Fruit fly (Drosophila melanogaster) whole organism, prepupa: ENCODE data around the gene CG14566.

ENCODE experiments used
- Blimp-1 ChIP-seq: fragments of 200-800 bp; sonication (Bioruptor generic); optimal IDR thresholded peaks from 3 replicates; lab custom pipeline; 2017; ENCODE audit warnings: missing biosample characterization, missing genetic modification characterization, mild to moderate bottlenecking, moderate library complexity, missing genetic modification reagents
- CG10669 ChIP-seq: fragments of 200-800 bp; sonication (Bioruptor generic); optimal IDR thresholded peaks from 3 replicates; lab custom pipeline; 2018; ENCODE audit warnings: missing biosample characterization, mild to moderate bottlenecking, missing genetic modification characterization, moderate library complexity
- CG1621 ChIP-seq: fragments of 200-800 bp; sonication (Bioruptor generic); optimal IDR thresholded peaks from 3 replicates; lab custom pipeline; 2018; ENCODE audit warnings: missing biosample characterization, mild to moderate bottlenecking, missing genetic modification characterization
- CG3032 ChIP-seq: fragments of 200-800 bp; optimal IDR thresholded peaks from 2 replicates; lab custom pipeline; 2019; ENCODE audit warnings: missing biosample characterization, mild to moderate bottlenecking, missing genetic modification characterization, moderate library complexity
- CG31627 ChIP-seq: fragments of 200-800 bp; sonication (Bioruptor generic); optimal IDR thresholded peaks from 3 replicates; lab custom pipeline; 2016; ENCODE audit warnings: missing biosample characterization, missing genetic modification characterization
- CG3919 ChIP-seq: fragments of 200-800 bp; sonication (Bioruptor generic); optimal IDR thresholded peaks from 3 replicates; lab custom pipeline; 2016; ENCODE audit warnings: missing biosample characterization, missing genetic modification characterization
- CG4318 ChIP-seq: fragments of 200-800 bp; sonication (Bioruptor generic); optimal IDR thresholded peaks from 3 replicates; lab custom pipeline; 2017; ENCODE audit warnings: missing biosample characterization, mild to moderate bottlenecking, missing genetic modification characterization
- CG6276 ChIP-seq: fragments of 200-800 bp; sonication (Bioruptor generic); optimal IDR thresholded peaks from 2 replicates; lab custom pipeline; 2017; ENCODE audit warnings: missing biosample characterization, mild to moderate bottlenecking, missing genetic modification characterization
- CG7368 ChIP-seq: fragments of 200-800 bp; sonication (Bioruptor generic); optimal IDR thresholded peaks from 3 replicates; lab custom pipeline; 2016; ENCODE audit warnings: missing biosample characterization, missing genetic modification characterization
- CG8119 ChIP-seq: fragments of 200-800 bp; sonication (Bioruptor generic); IDR thresholded peaks from 3 replicates; pipeline ENCODE4 v1.3.6; 2022; ENCODE audit warnings: missing biosample characterization, missing genetic modification characterization
- CG8632 ChIP-seq: fragments of 200-800 bp; sonication (Bioruptor generic); optimal IDR thresholded peaks from 3 replicates; lab custom pipeline; 2016; ENCODE audit warnings: missing biosample characterization, missing genetic modification characterization
- CG9139 ChIP-seq: fragments of 200-800 bp; sonication (Bioruptor generic); optimal IDR thresholded peaks from 3 replicates; lab custom pipeline; 2017; ENCODE audit warnings: missing biosample characterization, mild to moderate bottlenecking, missing genetic modification characterization
- Eip75B ChIP-seq: fragments of 200-800 bp; sonication (Bioruptor generic); optimal IDR thresholded peaks from 3 replicates; lab custom pipeline; 2016; ENCODE audit warnings: missing biosample characterization, missing genetic modification characterization
- Eip78C ChIP-seq: fragments of 200-800 bp; sonication (Bioruptor generic); peaks from one replicate; lab custom pipeline; 2016; ENCODE audit warnings: missing biosample characterization, missing genetic modification characterization
- Gug ChIP-seq: fragments of 200-800 bp; sonication (Bioruptor generic); IDR thresholded peaks from 2 replicates; pipeline ENCODE4 v1.3.6; 2022; ENCODE audit warnings: missing biosample characterization, missing genetic modification characterization
- Hr4 ChIP-seq: fragments of 200-800 bp; sonication (Bioruptor generic); optimal IDR thresholded peaks from 3 replicates; lab custom pipeline; 2016; ENCODE audit warnings: missing biosample characterization, missing genetic modification characterization
- Lpt ChIP-seq: fragments of 200-800 bp; sonication (Bioruptor generic); optimal IDR thresholded peaks from 3 replicates; lab custom pipeline; 2016; ENCODE audit warnings: missing biosample characterization, missing genetic modification characterization
- OdsH ChIP-seq: fragments of 200-800 bp; sonication (Bioruptor generic); optimal IDR thresholded peaks from 3 replicates; lab custom pipeline; 2016; ENCODE audit warnings: missing biosample characterization, missing genetic modification characterization
- Smox ChIP-seq: fragments of 200-800 bp; sonication (Bioruptor generic); optimal IDR thresholded peaks from 3 replicates; lab custom pipeline; 2016; ENCODE audit warnings: missing biosample characterization, missing genetic modification characterization
- Sox14 ChIP-seq: fragments of 200-800 bp; sonication (Bioruptor generic); optimal IDR thresholded peaks from 3 replicates; lab custom pipeline; 2016; ENCODE audit warnings: missing biosample characterization, missing genetic modification characterization
- Sox15 ChIP-seq: fragments of 200-800 bp; sonication (Bioruptor generic); optimal IDR thresholded peaks from 3 replicates; lab custom pipeline; 2016; ENCODE audit warnings: missing biosample characterization, missing genetic modification characterization
- achi ChIP-seq: fragments of 200-800 bp; sonication (Bioruptor generic); optimal IDR thresholded peaks from 3 replicates; lab custom pipeline; 2016; ENCODE audit warnings: missing biosample characterization, missing genetic modification characterization
- eg ChIP-seq: fragments of 200-800 bp; sonication (Bioruptor generic); IDR thresholded peaks from 3 replicates; pipeline ENCODE4 v1.3.6; 2022; ENCODE audit warnings: missing biosample characterization, missing genetic modification characterization
- esn ChIP-seq: fragments of 200-800 bp; sonication (Bioruptor generic); optimal IDR thresholded peaks from 2 replicates; lab custom pipeline; 2016; ENCODE audit warnings: missing biosample characterization, mild to moderate bottlenecking, missing genetic modification characterization, moderate library complexity
- fd85E ChIP-seq: fragments of 200-800 bp; sonication (Bioruptor generic); optimal IDR thresholded peaks from 3 replicates; lab custom pipeline; 2016; ENCODE audit warnings: missing biosample characterization, missing genetic modification characterization
- lz ChIP-seq: fragments of 200-800 bp; sonication (Bioruptor generic); optimal IDR thresholded peaks from 3 replicates; lab custom pipeline; 2016; ENCODE audit warnings: missing biosample characterization, missing genetic modification characterization
- salr ChIP-seq, 2 experiments: fragments of 200-800 bp; sonication (Bioruptor generic); optimal IDR thresholded peaks; 3 replicates each; lab custom pipeline; 2016 to 2018; ENCODE audit warnings: missing biosample characterization in 2 of 2, missing genetic modification characterization in 2 of 2, mild to moderate bottlenecking in 1 of 2
- spab ChIP-seq: fragments of 200-800 bp; sonication (Bioruptor generic); optimal IDR thresholded peaks from 2 replicates; lab custom pipeline; 2017; ENCODE audit warnings: missing biosample characterization, mild to moderate bottlenecking, missing genetic modification characterization, missing genetic modification reagents
- ss ChIP-seq, 2 experiments: fragments of 200-800 bp; sonication (Bioruptor generic); optimal IDR thresholded peaks; 2 replicates in 1 of 2; 3 replicates in 1 of 2; lab custom pipeline; 2017 to 2018; ENCODE audit warnings: mild to moderate bottlenecking in 2 of 2, missing biosample characterization in 2 of 2, missing genetic modification characterization in 2 of 2, moderate library complexity in 1 of 2
- svp ChIP-seq: fragments of 200-800 bp; sonication (Bioruptor generic); peaks from one replicate; lab custom pipeline; 2016; ENCODE audit warnings: missing biosample characterization, missing genetic modification characterization
- topi ChIP-seq: fragments of 200-800 bp; sonication (Bioruptor generic); optimal IDR thresholded peaks from 3 replicates; lab custom pipeline; 2016; ENCODE audit warnings: missing biosample characterization, missing genetic modification characterization

CG14566 gene

DNA sequence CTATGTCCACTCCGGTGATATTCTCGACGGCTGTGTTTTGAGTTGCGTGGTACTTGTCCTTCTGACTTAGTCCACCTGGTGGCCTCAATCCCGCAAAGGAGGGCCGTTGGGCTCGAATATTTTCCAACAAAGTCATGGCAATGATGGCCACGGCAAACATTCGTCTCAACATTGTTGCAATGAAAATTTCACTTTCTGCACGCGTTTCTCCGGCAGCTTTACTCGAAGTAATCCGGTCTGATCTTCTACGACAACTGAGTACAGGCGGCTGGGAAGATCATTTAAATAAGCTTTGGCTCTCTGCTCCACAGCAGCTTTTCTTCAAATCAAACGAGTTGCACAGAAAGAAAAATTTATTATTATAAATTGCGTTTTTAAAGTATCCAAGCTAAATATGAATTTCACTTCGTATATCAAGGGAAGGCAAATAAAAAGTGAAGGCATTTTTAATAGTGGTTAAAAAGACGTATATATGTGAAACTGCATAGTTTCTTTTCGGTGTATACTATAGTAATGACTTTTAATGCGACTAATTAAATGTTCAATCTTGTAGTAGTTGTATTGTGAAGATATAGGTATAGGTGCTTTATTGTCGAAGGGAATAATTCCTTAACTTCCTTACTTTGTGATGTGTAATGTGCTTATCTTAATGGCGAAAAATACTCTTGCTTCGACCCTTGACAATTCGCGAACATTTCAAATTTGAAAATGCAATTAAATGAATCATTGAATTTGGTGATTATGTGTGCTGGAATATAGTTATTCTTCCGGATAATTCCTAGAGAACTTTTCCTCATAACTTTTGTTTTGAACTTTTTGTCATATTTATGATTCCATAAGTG, 1.7 kb downstream of the CG14566 start, which contains the start of gene CG14567 (continued):
- TF ChIP-seq eg (GFP tag; lab: Robert Waterston, UW) (peak; percentile 86), Sox15 (GFP tag; lab: Kevin White, UChicago) (peak; percentile 41), CG1621 (no peak), Eip75B (peak; percentile 64), lz (GFP tag; lab: Kevin White, UChicago) (peak; percentile 55), OdsH (GFP tag; lab: Kevin White, UChicago) (peak; percentile 68), CG3032 (tag; lab: Kevin White, UChicago) (peak; percentile 34), fd85E (GFP tag; lab: Kevin White, UChicago) (no peak), Blimp-1 (GFP tag; lab: Kevin White, UChicago) (peak; percentile 28), Hr4 (GFP tag; lab: Kevin White, UChicago) (peak; percentile 76), CG31627 (peak; percentile 73), CG9139 (GFP tag; lab: Kevin White, UChicago) (no peak), CG4318 (GFP tag; lab: Kevin White, UChicago) (peak; percentile 2), CG7368 (GFP tag; lab: Kevin White, UChicago) (peak; percentile 56)

DNA sequence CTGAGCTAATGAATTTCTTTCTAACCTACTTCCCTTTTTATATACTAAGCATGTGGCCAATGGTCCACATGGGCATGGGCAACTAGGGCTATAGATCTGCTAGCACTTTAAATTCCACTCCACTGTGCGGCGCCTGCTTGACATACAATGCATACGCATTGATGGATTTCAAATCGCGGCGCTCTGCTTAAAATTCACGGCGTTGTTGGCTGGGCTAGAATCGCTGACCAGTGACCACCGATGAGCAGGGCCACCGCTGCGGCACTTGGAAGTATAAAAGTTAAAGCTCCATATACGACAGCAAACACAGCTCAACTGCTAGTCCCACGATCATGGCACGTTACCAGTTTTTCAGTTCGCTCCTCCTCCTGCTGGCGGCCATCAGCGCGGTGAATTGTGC, 6.3 kb downstream of the CG14566 start, which contains the start of gene CG14573:
Gene CG14573, plus strand, starts transcription at position 301 of the 400 bp plus-strand sequence.
- no peak for TF ChIP-seq CG8119 (GFP tag; lab: Robert Waterston, UW)
- no peak for TF ChIP-seq salr (GFP tag; optimal IDR thresholded peaks at IDR 0.05; lab: Kevin White, UChicago)
- TF ChIP-seq fd85E (GFP tag; lab: Kevin White, UChicago) = no peak
- no peak for TF ChIP-seq Sox14 (GFP tag; lab: Kevin White, UChicago)
- no peak for TF ChIP-seq esn (GFP tag; lab: Kevin White, UChicago)
- no peak for TF ChIP-seq achi (GFP tag; lab: Kevin White, UChicago)
- no peak for TF ChIP-seq Gug (GFP tag; lab: Robert Waterston, UW)
- TF ChIP-seq CG6276 = no peak
- no peak for TF ChIP-seq CG7368 (GFP tag; lab: Kevin White, UChicago)
- TF ChIP-seq svp (GFP tag; lab: Kevin White, UChicago) = no peak
- TF ChIP-seq CG1621 = no peak
- no peak for TF ChIP-seq spab (GFP tag; lab: Kevin White, UChicago)
- TF ChIP-seq CG8632 (GFP tag; lab: Kevin White, UChicago) = no peak

DNA sequence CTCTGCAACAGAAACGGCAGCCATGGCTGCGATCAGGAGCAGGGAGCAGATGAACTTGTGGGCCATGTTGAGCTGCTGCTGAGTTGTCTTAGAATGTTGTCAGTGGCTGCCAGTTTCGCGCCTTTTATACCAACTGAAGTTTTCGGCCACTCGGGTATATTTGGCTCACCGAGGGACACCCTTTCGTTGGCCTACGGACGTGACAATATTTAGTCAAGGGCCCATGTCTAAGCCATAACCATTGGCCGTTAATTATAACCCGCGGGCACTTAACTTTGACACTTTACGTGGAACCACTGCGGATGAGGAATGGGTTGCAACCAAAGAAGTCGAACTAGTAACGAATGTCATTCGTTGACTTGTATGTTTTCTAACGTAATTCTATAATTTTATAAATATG, 6.7 kb downstream of the CG14566 start, which contains the start of gene CG14568:
Gene CG14568, minus strand, starts transcription at position 101 of the 400 bp plus-strand sequence.
- no peak for TF ChIP-seq Eip78C (GFP tag; lab: Kevin White, UChicago)
- no peak for TF ChIP-seq topi
- no peak for TF ChIP-seq CG3919 (GFP tag; lab: Kevin White, UChicago)
- no peak for TF ChIP-seq CG4318 (GFP tag; lab: Kevin White, UChicago)
- TF ChIP-seq CG8632 (GFP tag; lab: Kevin White, UChicago) = no peak
- TF ChIP-seq CG9139 (GFP tag; lab: Kevin White, UChicago) = no peak
- no peak for TF ChIP-seq ss (GFP tag; optimal IDR thresholded peaks at IDR 0.05; lab: Kevin White, UChicago)
- TF ChIP-seq Lpt (GFP tag; lab: Kevin White, UChicago) = no peak

DNA sequence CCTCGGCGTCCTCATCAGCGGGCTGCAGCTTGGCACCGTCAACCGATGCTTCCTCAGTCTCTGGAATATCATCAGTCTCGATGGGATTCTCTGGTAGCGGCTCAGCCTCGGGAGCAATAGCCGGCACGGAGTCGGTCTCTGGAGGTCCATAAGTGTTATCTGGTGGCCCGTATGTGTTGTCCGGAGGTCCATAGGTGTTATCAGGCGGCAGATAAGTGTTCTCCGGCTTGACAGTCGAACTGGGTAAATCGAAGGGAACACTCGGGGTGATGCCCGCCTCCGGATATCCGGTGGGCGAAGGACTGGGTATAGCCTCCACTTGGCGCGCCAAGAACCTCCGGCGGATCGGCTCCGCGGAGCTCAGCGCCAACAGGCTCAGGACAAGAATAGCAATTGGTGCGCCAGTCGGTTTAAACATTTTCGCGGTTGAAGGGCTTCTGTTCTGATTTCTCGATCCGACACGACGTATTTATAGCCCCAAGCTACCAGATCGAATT, 9.0 kb downstream of the CG14566 start, which contains the start of gene CG14569:
Gene CG14569, minus strand, starts transcription at position 447 of the 497 bp plus-strand sequence.
- peak; percentile 97 for TF ChIP-seq svp (GFP tag; lab: Kevin White, UChicago)
- TF ChIP-seq CG10669 (GFP tag; lab: Kevin White, UChicago) = no peak
- no peak for TF ChIP-seq Smox (GFP tag; lab: Kevin White, UChicago)
